Fruit fly (Drosophila melanogaster) whole organism, embryonic: Measurements from ENCODE around the gene msps.

Source experiments
- Ada2b ChIP-seq: fragments of 200-800 bp; sonication (Bioruptor generic); IDR thresholded peaks from 2 replicates; pipeline ENCODE4 v1.3.6; 2022; ENCODE audit warnings: missing biosample characterization, missing genetic modification characterization
- CG10543 ChIP-seq: fragments of 200-800 bp; sonication (Bioruptor generic); optimal IDR thresholded peaks from 3 replicates; lab custom pipeline; 2017; ENCODE audit warnings: missing biosample characterization, mild to moderate bottlenecking, missing genetic modification characterization, moderate library complexity
- CG11085 ChIP-seq: fragments of 200-800 bp; sonication (Bioruptor generic); IDR thresholded peaks from 2 replicates; pipeline ENCODE4 v1.3.6; 2022; ENCODE audit warnings: missing biosample characterization, missing genetic modification characterization
- CG12744 ChIP-seq: fragments of 200-800 bp; sonication (Bioruptor generic); optimal IDR thresholded peaks from 2 replicates; lab custom pipeline; 2016; ENCODE audit warnings: missing biosample characterization, missing genetic modification characterization
- CG13624 ChIP-seq: fragments of 200-800 bp; sonication (Bioruptor generic); optimal IDR thresholded peaks from 2 replicates; lab custom pipeline; 2016; ENCODE audit warnings: missing biosample characterization, missing genetic modification characterization
- CG14860 ChIP-seq: fragments of 200-800 bp; sonication (Bioruptor generic); IDR thresholded peaks from 3 replicates; pipeline ENCODE4 v1.3.6; 2022; ENCODE audit warnings: missing biosample characterization, missing genetic modification characterization; ENCODE audit not compliant: partially characterized antibody
- CG14965 ChIP-seq: fragments of 200-800 bp; sonication (Bioruptor generic); optimal IDR thresholded peaks from 2 replicates; lab custom pipeline; 2016; ENCODE audit warnings: missing biosample characterization, missing genetic modification characterization, borderline replicate concordance
- CG17186 ChIP-seq: fragments of 200-800 bp; sonication (Bioruptor generic); optimal IDR thresholded peaks from 3 replicates; lab custom pipeline; 2017; ENCODE audit warnings: missing biosample characterization, missing genetic modification reagents, missing genetic modification characterization
- CG1792 ChIP-seq: fragments of 200-800 bp; sonication (Bioruptor generic); optimal IDR thresholded peaks from 2 replicates; lab custom pipeline; 2016; ENCODE audit warnings: missing biosample characterization, missing genetic modification characterization
- CG32767 ChIP-seq: fragments of 200-800 bp; sonication (Bioruptor generic); IDR thresholded peaks from 2 replicates; pipeline ENCODE4 v1.3.6; 2022; ENCODE audit warnings: missing biosample characterization, missing genetic modification characterization
- CG32772 ChIP-seq: fragments of 200-800 bp; sonication (Bioruptor generic); IDR thresholded peaks from 2 replicates; pipeline ENCODE4 v1.3.6; 2022; ENCODE audit warnings: missing biosample characterization, missing genetic modification characterization
- CG34422 ChIP-seq: fragments of 200-800 bp; sonication (Bioruptor generic); IDR thresholded peaks from 3 replicates; pipeline ENCODE4 v1.3.6; 2022; ENCODE audit warnings: missing biosample characterization, missing genetic modification characterization
- CG4404 ChIP-seq: fragments of 200-800 bp; sonication (Bioruptor generic); IDR thresholded peaks from 2 replicates; pipeline ENCODE4 v1.3.6; 2022; ENCODE audit warnings: missing biosample characterization, missing genetic modification characterization
- CG4424 ChIP-seq: fragments of 200-800 bp; sonication (Bioruptor generic); optimal IDR thresholded peaks from 3 replicates; lab custom pipeline; 2016; ENCODE audit warnings: missing biosample characterization, missing genetic modification characterization
- CG5180 ChIP-seq: fragments of 200-800 bp; sonication (Bioruptor generic); optimal IDR thresholded peaks from 3 replicates; lab custom pipeline; 2017; ENCODE audit warnings: missing biosample characterization, missing genetic modification characterization, mild to moderate bottlenecking, moderate library complexity, missing genetic modification reagents
- CG5953 ChIP-seq: fragments of 200-800 bp; sonication (Bioruptor generic); IDR thresholded peaks from 2 replicates; pipeline ENCODE4 v1.3.6; 2022; ENCODE audit warnings: missing biosample characterization, missing genetic modification characterization
- CG7372 ChIP-seq: fragments of 200-800 bp; sonication (Bioruptor generic); IDR thresholded peaks from 2 replicates; pipeline ENCODE4 v1.3.6; 2022; ENCODE audit warnings: missing biosample characterization, missing genetic modification characterization
- CG9609 ChIP-seq: fragments of 200-800 bp; sonication (Bioruptor generic); optimal IDR thresholded peaks from 3 replicates; lab custom pipeline; 2016; ENCODE audit warnings: missing biosample characterization, missing genetic modification characterization
- Dad ChIP-seq: fragments of 200-800 bp; sonication (Bioruptor generic); optimal IDR thresholded peaks from 3 replicates; lab custom pipeline; 2016; ENCODE audit warnings: missing biosample characterization, missing genetic modification characterization
- Dek ChIP-seq: fragments of 200-800 bp; sonication (Bioruptor generic); optimal IDR thresholded peaks from 3 replicates; lab custom pipeline; 2019; ENCODE audit warnings: missing biosample characterization, mild to moderate bottlenecking, missing genetic modification characterization, moderate library complexity
- Dip3 ChIP-seq: fragments of 200-800 bp; sonication (Bioruptor generic); optimal IDR thresholded peaks from 3 replicates; lab custom pipeline; 2016; ENCODE audit warnings: missing biosample characterization, missing genetic modification characterization
- Dref ChIP-seq: fragments of 200-800 bp; sonication (Bioruptor generic); IDR thresholded peaks from 2 replicates; pipeline ENCODE4 v1.3.6; 2022; ENCODE audit warnings: missing biosample characterization, missing genetic modification characterization
- Max ChIP-seq: fragments of 200-800 bp; sonication (Bioruptor generic); optimal IDR thresholded peaks from 2 replicates; lab custom pipeline; 2016; ENCODE audit warnings: missing biosample characterization, mild to moderate bottlenecking, missing genetic modification characterization
- Meics ChIP-seq: fragments of 200-800 bp; sonication (Bioruptor generic); optimal IDR thresholded peaks from 2 replicates; lab custom pipeline; 2017; ENCODE audit warnings: missing biosample characterization, mild to moderate bottlenecking, missing genetic modification characterization
- NFAT ChIP-seq: fragments of 200-800 bp; sonication (Bioruptor generic); IDR thresholded peaks from 2 replicates; pipeline ENCODE4 v1.3.6; 2022; ENCODE audit warnings: missing biosample characterization, missing genetic modification characterization
- NK7.1 ChIP-seq: fragments of 200-800 bp; sonication (Bioruptor generic); optimal IDR thresholded peaks from 3 replicates; lab custom pipeline; 2016; ENCODE audit warnings: missing biosample characterization, missing genetic modification characterization
- Neu2 ChIP-seq: fragments of 200-800 bp; sonication (Bioruptor generic); optimal IDR thresholded peaks from 3 replicates; lab custom pipeline; 2016; ENCODE audit warnings: missing biosample characterization, missing genetic modification characterization, borderline replicate concordance
- NfI ChIP-seq: fragments of 200-800 bp; sonication (Bioruptor generic); optimal IDR thresholded peaks from 3 replicates; lab custom pipeline; 2018; ENCODE audit warnings: missing biosample characterization, mild to moderate bottlenecking, missing genetic modification characterization, moderate library complexity
- Optix ChIP-seq: fragments of 200-800 bp; sonication (Bioruptor generic); IDR thresholded peaks from 3 replicates; pipeline ENCODE4 v1.3.6; 2022; ENCODE audit warnings: missing biosample characterization, missing genetic modification characterization
- Ravus ChIP-seq: fragments of 200-800 bp; sonication (Bioruptor generic); IDR thresholded peaks from 2 replicates; pipeline ENCODE4 v1.3.6; 2022; ENCODE audit warnings: missing biosample characterization, missing genetic modification characterization
- Sin3A ChIP-seq: fragments of >200 bp; optimal IDR thresholded peaks from 2 replicates; lab custom pipeline; 2018
- Stat92E ChIP-seq, 3 experiments: fragments of >200 bp in 2 of 3; fragments of 200-800 bp in 1 of 3; sonication (Bioruptor generic) in 1 of 3; optimal IDR thresholded peaks; 2 replicates each; lab custom pipeline; 2017 to 2019; ENCODE audit warnings: missing biosample characterization in 3 of 3, missing genetic modification characterization in 3 of 3, mild to moderate bottlenecking in 1 of 3, moderate library complexity in 1 of 3
- Xrp1 ChIP-seq: fragments of 200-800 bp; sonication (Bioruptor generic); IDR thresholded peaks from 2 replicates; pipeline ENCODE4 v1.3.6; 2022; ENCODE audit warnings: missing biosample characterization, missing genetic modification characterization
- YL-1 ChIP-seq: fragments of 200-800 bp; sonication (Bioruptor generic); optimal IDR thresholded peaks from 3 replicates; lab custom pipeline; 2017; ENCODE audit warnings: missing biosample characterization, mild to moderate bottlenecking, missing genetic modification characterization
- al ChIP-seq: fragments of 200-800 bp; sonication (Bioruptor generic); IDR thresholded peaks from 2 replicates; pipeline ENCODE4 v1.3.6; 2022; ENCODE audit warnings: missing biosample characterization, missing genetic modification characterization
- amos ChIP-seq: fragments of 200-800 bp; sonication (Bioruptor generic); IDR thresholded peaks from 2 replicates; pipeline ENCODE4 v1.3.6; 2022; ENCODE audit warnings: missing biosample characterization, missing genetic modification characterization; ENCODE audit not compliant: partially characterized antibody
- ase ChIP-seq: fragments of 200-800 bp; sonication (Bioruptor generic); IDR thresholded peaks from 3 replicates; pipeline ENCODE4 v1.3.6; 2022; ENCODE audit warnings: missing biosample characterization, missing genetic modification characterization
- dati ChIP-seq: fragments of 200-800 bp; sonication (Bioruptor generic); IDR thresholded peaks from 2 replicates; pipeline ENCODE4 v1.3.6; 2022; ENCODE audit warnings: missing biosample characterization, missing genetic modification characterization
- eve ChIP-seq, 2 experiments: fragments of >200 bp; optimal IDR thresholded peaks; 2 replicates each; lab custom pipeline; 2017; ENCODE audit warnings: missing biosample characterization in 2 of 2, missing genetic modification characterization in 2 of 2
- ham ChIP-seq: fragments of 200-800 bp; sonication (Bioruptor generic); IDR thresholded peaks from 2 replicates; pipeline ENCODE4 v1.3.6; 2022; ENCODE audit warnings: missing biosample characterization, missing genetic modification characterization
- kah ChIP-seq: fragments of 200-800 bp; sonication (Bioruptor generic); optimal IDR thresholded peaks from 2 replicates; lab custom pipeline; 2018; ENCODE audit warnings: missing biosample characterization, mild to moderate bottlenecking, missing genetic modification characterization
- nerfin-1 ChIP-seq: fragments of 200-800 bp; sonication (Bioruptor generic); optimal IDR thresholded peaks from 3 replicates; lab custom pipeline; 2019; ENCODE audit warnings: missing biosample characterization, mild to moderate bottlenecking, missing genetic modification characterization, moderate library complexity
- pnt ChIP-seq: fragments of 200-800 bp; sonication (Bioruptor generic); optimal IDR thresholded peaks from 3 replicates; lab custom pipeline; 2016; ENCODE audit warnings: missing biosample characterization, missing genetic modification characterization
- prd ChIP-seq, 3 experiments: fragments of >200 bp in 2 of 3; fragments of 200-800 bp in 1 of 3; sonication (Bioruptor generic) in 1 of 3; optimal IDR thresholded peaks in 2 of 3; IDR thresholded peaks in 1 of 3; 2 replicates in 2 of 3; 3 replicates in 1 of 3; pipeline versions ENCODE4 v1.3.6 to Lab custom; 2017 to 2022; ENCODE audit warnings: missing biosample characterization in 1 of 3, missing genetic modification characterization in 1 of 3
- ranshi ChIP-seq: fragments of 200-800 bp; sonication (Bioruptor generic); IDR thresholded peaks from 2 replicates; pipeline ENCODE4 v1.3.6; 2022; ENCODE audit warnings: missing biosample characterization, missing genetic modification characterization
- shn ChIP-seq: fragments of 200-800 bp; sonication (Bioruptor generic); optimal IDR thresholded peaks from 3 replicates; lab custom pipeline; 2016; ENCODE audit warnings: missing biosample characterization, missing genetic modification characterization
- tll ChIP-seq, 2 experiments: fragments of 200-800 bp in 1 of 2; fragments of >200 bp in 1 of 2; sonication (Bioruptor generic) in 1 of 2; optimal IDR thresholded peaks; 2 replicates each; lab custom pipeline; 2017 to 2019; ENCODE audit warnings: missing biosample characterization in 2 of 2, missing genetic modification characterization in 2 of 2, mild to moderate bottlenecking in 1 of 2, moderate library complexity in 1 of 2
- tna ChIP-seq: fragments of 200-800 bp; sonication (Bioruptor generic); IDR thresholded peaks from 2 replicates; pipeline ENCODE4 v1.3.6; 2022; ENCODE audit warnings: missing biosample characterization, missing genetic modification characterization; ENCODE audit not compliant: partially characterized antibody
- trh ChIP-seq: fragments of 200-800 bp; sonication (Bioruptor generic); optimal IDR thresholded peaks from 2 replicates; lab custom pipeline; 2016; ENCODE audit warnings: missing biosample characterization, missing genetic modification characterization
- yki ChIP-seq: fragments of >200 bp; optimal IDR thresholded peaks from 3 replicates; lab custom pipeline; 2018

The msps gene

dm6 chr3R:16049369-16049768 is 1.2 kb upstream of the msps start, which contains the start of the genes IKKbeta and CG5013 (continued):
- TF ChIP-seq CG10543 (GFP tag; lab: Kevin White, UChicago) (peak; percentile 31), CG32772 (GFP tag; lab: Robert Waterston, UW) (peak; percentile 36; the same call in 1 of the 2 replicates), Meics (peak; percentile 17), Dek (tag; lab: Kevin White, UChicago) (no peak), CG7372 (0 out of 2 replicates have a peak, but pooled peaks have one; percentile 35), Dad (GFP tag; lab: Kevin White, UChicago) (peak; percentile 44), CG13624 (peak; percentile 65), NFAT (0 out of 2 replicates have a peak, but pooled peaks have one; percentile 41), pnt (GFP tag; lab: Kevin White, UChicago) (peak; percentile 14), CG5953 (no peak), ranshi (GFP tag; lab: Robert Waterston, UW) (peak; percentile 52; the same call in 1 of the 2 replicates), CG4404 (GFP tag; lab: Robert Waterston, UW) (no peak; the same call in 1 of the 2 replicates), Sin3A (lab: Kevin White, UChicago) (peak; percentile 93), CG32767 (GFP tag; lab: Robert Waterston, UW) (0 out of 2 replicates have a peak, but pooled peaks have one; percentile 20), CG34422 (GFP tag; lab: Robert Waterston, UW) (0 out of 3 replicates have a peak, but pooled peaks have one; percentile 36), ham (GFP tag; lab: Robert Waterston, UW) (no peak), CG11085 (GFP tag; lab: Robert Waterston, UW) (no peak), kah (GFP tag; lab: Kevin White, UChicago) (peak; percentile 83), Neu2 (GFP tag; lab: Kevin White, UChicago) (no peak), trh (GFP tag; lab: Kevin White, UChicago) (no peak), CG14860 (GFP tag; lab: Robert Waterston, UW) (peak; percentile 85), Optix (0 out of 3 replicates have a peak, but pooled peaks have one; percentile 34), NfI (GFP tag; lab: Kevin White, UChicago) (peak; percentile 8), Xrp1 (GFP tag; lab: Robert Waterston, UW) (peak; percentile 41; the same call in 1 of the 2 replicates), YL-1 (GFP tag; lab: Kevin White, UChicago) (no peak), eve (GFP tag; optimal IDR thresholded peaks at IDR 0.05; lab: Kevin White, UChicago) (no peak), CG12744 (GFP tag; lab: Kevin White, UChicago) (peak; percentile 28), Dip3 (GFP tag; lab: Kevin White, UChicago) (peak; percentile 58), ase (GFP tag; lab: Robert Waterston, UW) (0 out of 3 replicates have a peak, but pooled peaks have one; percentile 22), Ada2b (no peak), tna (GFP tag; lab: Robert Waterston, UW) (peak; percentile 53), nerfin-1 (tag; lab: Kevin White, UChicago) (peak; percentile 76), Stat92E (GFP tag; optimal IDR thresholded peaks at IDR 0.05; lab: Kevin White, UChicago) (peak in 1 of 3 experiments; percentile 24), shn (GFP tag; lab: Kevin White, UChicago) (peak; percentile 76), tll (GFP tag; optimal IDR thresholded peaks at IDR 0.05; lab: Kevin White, UChicago) (peak; percentile 14 to 75), CG4424 (peak; percentile 45), dati (GFP tag; lab: Robert Waterston, UW) (no peak), NK7.1 (GFP tag; lab: Kevin White, UChicago) (peak; percentile 8), CG1792 (GFP tag; lab: Kevin White, UChicago) (peak; percentile 55), yki (lab: Kevin White, UChicago) (peak; percentile 34), prd (optimal IDR thresholded peaks at IDR 0.05; lab: Kevin White, UChicago) (no peak), prd (GFP tag; IDR thresholded peaks at IDR 0.05; lab: Robert Waterston, UW) (peak; percentile 74), CG17186 (GFP tag; lab: Kevin White, UChicago) (peak; percentile 25), CG9609 (peak; percentile 41), CG5180 (peak; percentile 98), Max (peak; percentile 57), CG14965 (GFP tag; lab: Kevin White, UChicago) (no peak), amos (GFP tag; lab: Robert Waterston, UW) (peak; percentile 67), Ravus (no peak), al (peak; percentile 40; the same call in 1 of the 2 replicates), Dref (GFP tag; lab: Robert Waterston, UW) (peak; percentile 75)
